Fruit fly (Drosophila melanogaster): Measurements from ENCODE around the gene Dsk.

Dsk gene

DNA sequence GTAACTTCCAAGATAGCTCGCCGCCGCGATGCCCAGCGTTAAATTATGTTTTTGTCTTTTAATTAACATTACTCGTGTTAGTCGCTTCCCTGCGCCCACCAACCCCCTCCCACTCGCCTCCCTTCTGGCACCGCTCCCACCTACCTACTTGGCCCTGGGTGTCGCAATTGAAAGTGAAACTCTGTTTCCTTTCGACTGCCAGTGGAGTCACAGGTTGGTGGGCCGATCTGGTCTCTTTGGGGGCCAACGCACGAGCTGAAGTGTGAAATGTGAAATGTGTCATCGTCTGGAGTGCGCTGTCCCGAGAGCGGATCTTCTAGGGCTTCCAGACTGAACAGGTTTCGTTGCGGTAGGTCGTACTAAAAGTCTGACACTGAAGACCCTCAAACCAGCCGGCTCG is 24.5 kb upstream of the Dsk start:
- TF ChIP-seq Blimp-1 (GFP tag; optimal IDR thresholded peaks at IDR 0.05) (peak; percentile 60), h (optimal IDR thresholded peaks at IDR 0.05) (no peak)

DNA sequence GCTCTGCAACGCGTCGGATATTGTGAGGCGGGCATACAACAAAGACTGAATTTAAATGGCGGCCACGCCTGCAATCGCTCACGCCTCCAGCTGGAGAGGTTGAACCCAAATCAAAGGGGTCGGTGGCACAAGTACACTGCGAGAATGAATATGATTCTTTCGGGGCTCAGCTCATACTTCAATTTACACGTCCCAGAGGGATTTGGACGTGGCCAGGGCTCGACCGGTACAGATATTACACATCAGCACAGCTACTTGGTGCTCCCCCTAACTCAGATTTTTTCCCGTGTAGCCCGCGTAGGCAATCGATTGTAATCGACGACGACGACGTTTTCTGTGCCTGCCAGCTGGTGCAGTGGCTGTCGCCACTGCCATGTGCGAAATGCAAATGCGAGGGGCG is 24.0 kb upstream of the Dsk start:
- no peak for TF ChIP-seq crol (GFP tag; IDR thresholded peaks at IDR 0.05)
- peak; percentile 34 for TF ChIP-seq NC2α (GFP tag; optimal IDR thresholded peaks at IDR 0.05)
- peak; percentile 84 for TF ChIP-seq CG15269 (tag; optimal IDR thresholded peaks at IDR 0.05)
- peak; percentile 37 for TF ChIP-seq wek (GFP tag; optimal IDR thresholded peaks at IDR 0.05)
- no peak for TF ChIP-seq BEAF-32 (GFP tag; optimal IDR thresholded peaks at IDR 0.05)
- TF ChIP-seq ewg (GFP tag; optimal IDR thresholded peaks at IDR 0.05): peak; percentile 66
- peak; percentile 90 for TF ChIP-seq ranshi (GFP tag; IDR thresholded peaks at IDR 0.05)
- no peak for TF ChIP-seq CG10147 (GFP tag; optimal IDR thresholded peaks at IDR 0.05)
- TF ChIP-seq HLHmδ (GFP tag; optimal IDR thresholded peaks at IDR 0.05): no peak
- TF ChIP-seq Hmr (GFP tag; optimal IDR thresholded peaks at IDR 0.05): peak; percentile 62
- TF ChIP-seq CG5953 (GFP tag; IDR thresholded peaks at IDR 0.05): peak; percentile 88
- peak; percentile 41; the same call in 1 of the 2 replicates for TF ChIP-seq CG32767 (GFP tag; IDR thresholded peaks at IDR 0.05)
- TF ChIP-seq tin (GFP tag; optimal IDR thresholded peaks at IDR 0.05): peak; percentile 86
- peak; percentile 52 for TF ChIP-seq CG13296 (GFP tag; optimal IDR thresholded peaks at IDR 0.05)
- no peak for TF ChIP-seq CG42726 (GFP tag; IDR thresholded peaks at IDR 0.05; ENCODE audit: partially characterized antibody)
- peak; percentile 47 for TF ChIP-seq CG9727 (GFP tag; optimal IDR thresholded peaks at IDR 0.05)
- peak; percentile 34 for TF ChIP-seq p53 (GFP tag; optimal IDR thresholded peaks at IDR 0.05)
- peak in 1 of 2 experiments; percentile 25 for TF ChIP-seq crp (GFP tag; optimal IDR thresholded peaks at IDR 0.05)
- TF ChIP-seq dimm (GFP tag; IDR thresholded peaks at IDR 0.05): peak; percentile 77
- peak; percentile 26 for TF ChIP-seq CG10267 (tag; optimal IDR thresholded peaks at IDR 0.05)
- TF ChIP-seq CG33213 (GFP tag; optimal IDR thresholded peaks at IDR 0.05): peak; percentile 73
- TF ChIP-seq bcd (GFP tag; optimal IDR thresholded peaks at IDR 0.05): peak; percentile 76
- TF ChIP-seq CG11695 (GFP tag; IDR thresholded peaks at IDR 0.05): peak; percentile 83; the same call in 2 of the 3 replicates
- no peak for TF ChIP-seq sna (GFP tag; IDR thresholded peaks at IDR 0.05; ENCODE audit: partially characterized antibody)
- TF ChIP-seq hkb (optimal IDR thresholded peaks at IDR 0.05): no peak
- peak; percentile 92 for TF ChIP-seq hkb (GFP tag; IDR thresholded peaks at IDR 0.05)
- TF ChIP-seq grau (tag; optimal IDR thresholded peaks at IDR 0.05): peak; percentile 70
- no peak for TF ChIP-seq Kr (GFP tag; optimal IDR thresholded peaks at IDR 0.05)
- peak; percentile 85 for TF ChIP-seq B-H1 (GFP tag; IDR thresholded peaks at IDR 0.05)
- TF ChIP-seq hbn (GFP tag; IDR thresholded peaks at IDR 0.05; ENCODE audit: partially characterized antibody): no peak
- TF ChIP-seq CG12391 (tag; optimal IDR thresholded peaks at IDR 0.05): no peak
- TF ChIP-seq CG11247 (GFP tag; IDR thresholded peaks at IDR 0.05): peak; percentile 83
- no peak for TF ChIP-seq Sry-β (GFP tag; optimal IDR thresholded peaks at IDR 0.05)
- TF ChIP-seq jing (GFP tag; optimal IDR thresholded peaks at IDR 0.05): peak; percentile 78
- peak; percentile 89 for TF ChIP-seq CG11456 (GFP tag; IDR thresholded peaks at IDR 0.05)
- TF ChIP-seq CG4424 (GFP tag; optimal IDR thresholded peaks at IDR 0.05): peak; percentile 78
- peak; percentile 60 for TF ChIP-seq CG2120 (GFP tag; optimal IDR thresholded peaks at IDR 0.05)
- TF ChIP-seq tio (GFP tag; optimal IDR thresholded peaks at IDR 0.05): peak; percentile 14
- peak; percentile 62 for TF ChIP-seq CG1529 (GFP tag; optimal IDR thresholded peaks at IDR 0.05)
- no peak for TF ChIP-seq CG10431 (GFP tag; optimal IDR thresholded peaks at IDR 0.05)
- no peak for TF ChIP-seq Stat92E (GFP tag; optimal IDR thresholded peaks at IDR 0.05)
- peak; percentile 72 for TF ChIP-seq CG10209 (GFP tag; optimal IDR thresholded peaks at IDR 0.05)
- TF ChIP-seq CG8281 (tag; optimal IDR thresholded peaks at IDR 0.05): peak; percentile 36
- no peak for TF ChIP-seq Trl (optimal IDR thresholded peaks at IDR 0.05)
- TF ChIP-seq Trl (GFP tag; optimal IDR thresholded peaks at IDR 0.05): peak; percentile 64
- TF ChIP-seq CG4404 (GFP tag; IDR thresholded peaks at IDR 0.05): peak; percentile 76
- peak; percentile 98 for TF ChIP-seq Ets65A (GFP tag)

Data from whole organism, embryonic.